Worm (Caenorhabditis elegans): Measurements from ENCODE around the gene Y82E9BL.6.

DNA sequence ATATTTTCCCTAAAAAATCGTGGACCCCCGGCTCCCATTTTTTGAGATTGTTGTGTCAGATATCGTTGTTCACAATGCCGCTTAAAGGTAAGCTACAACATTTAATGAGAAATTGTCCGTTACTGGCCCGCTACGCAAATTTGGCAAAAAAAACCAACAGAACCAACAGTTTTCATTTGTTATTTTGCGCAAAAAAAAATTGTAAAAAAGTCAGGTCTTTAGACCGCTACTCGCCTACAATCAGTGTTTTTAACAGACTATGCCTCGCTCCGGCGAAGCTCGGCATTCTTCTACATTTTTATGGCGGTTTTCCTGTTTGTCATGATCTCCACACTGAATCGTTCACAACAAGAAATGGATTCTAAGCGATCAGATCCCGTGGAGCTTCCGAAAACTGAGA is 36.7 kb downstream of the Y82E9BL.6 start, which contains the start of gene Y82E9BL.12:
- TF ChIP-seq dao-5 (tag; optimal IDR thresholded peaks at IDR 0.05): no peak
- TF ChIP-seq him-1 (tag; optimal IDR thresholded peaks at IDR 0.05): no peak
- TF ChIP-seq W03F9.2 (tag; optimal IDR thresholded peaks at IDR 0.05): no peak

Measured in whole organism, L4/young adult.